Worm (Caenorhabditis elegans) whole organism, dauer: Measurements from ENCODE around the gene C01G10.9.

Source experiments
- unc-62 ChIP-seq: sonication (generic microtip); optimal IDR thresholded peaks from 2 replicates; lab custom pipeline; 2017; ENCODE audit warnings: missing biosample characterization, missing genetic modification reagents, missing genetic modification characterization

Gene C01G10.9

DNA sequence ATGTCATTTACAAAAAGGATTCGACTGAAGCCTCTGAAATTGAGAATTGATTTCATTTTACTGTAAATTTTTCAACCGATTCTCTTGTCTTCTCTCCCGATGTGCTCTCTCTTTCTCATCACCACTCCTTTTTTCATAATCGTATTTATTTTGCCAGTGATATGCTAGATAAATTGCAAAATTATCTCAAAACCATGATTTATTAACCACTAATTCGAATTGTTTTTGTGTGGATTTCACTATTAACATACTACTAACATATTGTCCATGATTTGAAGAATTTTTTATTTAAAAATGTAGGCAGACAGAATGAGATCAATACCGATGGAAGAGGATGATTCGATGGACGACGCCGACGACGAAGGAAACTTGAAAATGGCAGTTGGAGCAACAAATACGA, 15.2 kb upstream of the C01G10.9 start, which contains the start of gene C25D7.10:
Gene C25D7.10, plus strand, starts transcription at position 301 of the 400 bp plus-strand sequence.
- no peak for TF ChIP-seq unc-62 (GFP tag; lab: Kevin White, UChicago)

DNA sequence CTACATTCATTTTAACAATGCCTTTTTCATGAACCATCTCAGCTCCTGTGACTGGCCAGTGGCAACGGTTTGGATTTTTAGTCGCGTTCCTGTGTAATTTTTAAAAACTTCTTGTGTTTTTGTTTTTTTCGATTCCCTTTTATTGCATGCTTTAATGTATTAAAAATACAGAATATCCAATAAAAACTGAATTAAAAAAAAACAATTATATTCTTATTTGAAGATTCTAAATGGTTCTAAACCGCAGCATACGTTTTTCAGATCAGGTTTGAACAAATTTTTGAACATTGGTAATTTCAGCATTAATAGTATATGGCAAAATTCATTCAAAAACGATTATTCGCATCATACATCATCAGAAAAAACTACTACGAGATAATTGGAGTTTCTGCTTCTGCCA, 14.0 kb upstream of the C01G10.9 start, which contains the start of gene dnj-3:
Gene dnj-3, plus strand, starts transcription at position 301 of the 400 bp plus-strand sequence.
- no peak for TF ChIP-seq unc-62 (GFP tag; lab: Kevin White, UChicago)

ce11 chrV:15069435-15069985, 12.8 kb upstream of the C01G10.9 start:
- no peak for TF ChIP-seq unc-62 (GFP tag; lab: Kevin White, UChicago)

ce11 chrV:15071015-15071810, 11.1 kb upstream of the C01G10.9 start, which contains the start of gene unc-76:
TSS of gene unc-76 (plus strand) at chrV:15071760.
- TF ChIP-seq unc-62 (GFP tag; lab: Kevin White, UChicago): no peak

DNA sequence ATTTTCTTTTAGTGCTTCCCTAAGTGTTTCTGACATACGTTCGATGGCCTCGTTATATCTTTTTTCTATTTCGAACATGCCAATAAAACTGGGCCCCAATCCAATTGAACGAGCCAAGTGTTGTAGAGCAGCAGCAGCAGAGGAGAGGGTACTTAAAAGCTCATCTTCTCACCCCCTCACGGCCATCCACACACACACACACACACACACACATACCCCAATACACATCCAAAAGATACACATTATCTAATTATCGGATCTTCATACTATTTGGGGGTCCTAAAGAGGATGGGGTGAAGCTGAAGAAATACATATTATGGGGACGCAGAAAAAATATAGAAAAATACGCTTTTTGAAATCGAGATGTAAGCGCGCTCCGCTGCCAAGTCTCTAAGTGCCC, 9.6 kb upstream of the C01G10.9 start:
- no peak for TF ChIP-seq unc-62 (GFP tag; lab: Kevin White, UChicago)

DNA sequence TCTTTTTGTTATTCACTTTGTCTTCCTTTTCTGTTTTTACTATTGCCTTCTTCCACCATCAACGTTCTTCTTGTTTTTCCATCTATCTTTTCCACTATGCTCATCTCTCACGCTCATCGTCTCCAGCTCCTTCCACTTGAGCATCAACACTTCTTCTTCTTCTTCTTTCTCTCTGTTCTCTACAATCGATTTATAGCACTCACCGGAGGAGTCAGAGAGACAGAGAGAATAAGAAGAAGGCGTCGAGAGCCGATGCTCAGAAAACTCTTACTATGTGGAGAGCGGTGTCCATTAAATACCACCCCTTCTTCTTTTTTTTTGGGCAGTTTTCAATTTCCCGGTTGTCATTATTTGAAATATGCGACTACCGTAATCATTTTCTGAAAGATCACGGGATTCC, 7.4 kb upstream of the C01G10.9 start:
- TF ChIP-seq unc-62 (GFP tag; lab: Kevin White, UChicago): no peak

ce11 chrV:15078560-15078959, 3.8 kb upstream of the C01G10.9 start:
- TF ChIP-seq unc-62 (GFP tag; lab: Kevin White, UChicago): no peak

DNA sequence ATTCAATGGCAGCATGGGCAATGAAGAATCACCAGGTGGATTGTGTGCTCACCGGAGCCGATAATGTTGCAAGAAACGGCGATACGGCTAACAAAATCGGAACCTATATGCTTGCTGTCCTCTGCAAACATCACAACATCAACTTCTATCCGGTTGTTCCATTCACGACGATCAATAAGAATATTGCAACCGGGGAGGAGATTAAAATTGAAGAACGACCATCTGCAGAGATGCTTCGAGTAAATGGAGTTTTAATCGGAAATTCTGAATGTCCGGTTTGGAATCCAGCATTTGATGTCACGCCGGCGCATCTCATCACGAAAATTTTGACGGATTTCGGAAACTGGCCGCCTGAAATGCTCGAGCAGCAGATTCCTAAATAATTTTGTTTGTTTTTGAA, 1.3 kb downstream of the C01G10.9 start:
- no peak for TF ChIP-seq unc-62 (GFP tag; lab: Kevin White, UChicago)

ce11 chrV:15085335-15085800, 3.0 kb downstream of the C01G10.9 start, which contains the start of the genes ahsa-1 and C01G10.7:
TSS of gene ahsa-1 (minus strand) at chrV:15085385.
TSS of gene C01G10.7 (plus strand) at chrV:15085747.
- TF ChIP-seq unc-62 (GFP tag; lab: Kevin White, UChicago): no peak

DNA sequence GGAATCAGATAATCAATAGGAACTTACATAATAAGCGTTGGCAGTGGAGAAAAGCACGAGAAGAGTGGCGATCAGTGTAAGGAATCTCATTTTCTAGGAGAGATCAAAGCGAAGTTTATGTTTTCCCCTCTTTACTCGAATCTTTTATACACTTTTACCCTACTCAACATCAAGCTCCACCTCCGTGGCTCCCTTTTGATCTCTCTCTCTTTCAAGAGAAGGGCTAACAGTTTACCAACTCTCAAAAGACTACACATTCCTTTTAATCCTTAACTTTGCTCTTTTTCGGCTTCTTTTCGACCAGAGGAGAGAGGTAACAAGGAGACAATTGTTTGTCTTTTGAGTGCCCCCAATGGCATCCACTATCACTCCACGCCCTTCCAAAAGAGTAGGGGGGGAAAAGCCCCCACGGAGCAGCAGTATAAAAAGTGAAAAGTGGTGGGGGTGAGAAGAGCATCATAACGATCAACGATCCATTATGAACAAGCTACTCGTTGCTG, 4.9 kb downstream of the C01G10.9 start, which contains the start of the genes C01G10.15 and C01G10.6:
Gene C01G10.15, minus strand, starts transcription at position 101 of the 500 bp plus-strand sequence.
Gene C01G10.6, plus strand, starts transcription at position 450 of the 500 bp plus-strand sequence.
- no peak for TF ChIP-seq unc-62 (GFP tag; lab: Kevin White, UChicago)

DNA sequence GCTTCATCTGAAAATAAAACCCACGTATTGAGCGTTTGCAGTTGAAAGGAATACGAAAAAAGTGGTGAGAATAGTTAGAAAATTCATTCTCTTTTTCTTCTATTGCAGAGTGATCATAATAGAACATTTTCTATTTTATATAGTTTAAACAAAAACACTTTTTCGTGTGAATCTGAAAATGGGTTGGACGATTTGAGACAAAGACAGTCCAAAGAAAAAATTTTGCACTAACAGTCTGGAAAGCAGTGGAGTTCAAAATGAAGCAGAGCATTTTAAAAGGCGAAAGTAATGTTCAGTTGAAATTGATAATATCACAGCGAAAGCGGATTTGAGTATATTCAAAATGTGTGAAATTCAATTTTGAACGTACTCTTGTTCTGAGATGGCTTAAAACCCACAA, 6.3 kb downstream of the C01G10.9 start, which contains the start of gene C01G10.18:
Gene C01G10.18, minus strand, starts transcription at position 101 of the 400 bp plus-strand sequence.
- no peak for TF ChIP-seq unc-62 (GFP tag; lab: Kevin White, UChicago)

ce11 chrV:15089438-15089837, 7.1 kb downstream of the C01G10.9 start, which contains the start of the genes C01G10.5 and C01G10.4:
TSS of gene C01G10.5 (minus strand) at chrV:15089538.
TSS of gene C01G10.4 (plus strand) at chrV:15089740.
- TF ChIP-seq unc-62 (GFP tag; lab: Kevin White, UChicago): no peak

DNA sequence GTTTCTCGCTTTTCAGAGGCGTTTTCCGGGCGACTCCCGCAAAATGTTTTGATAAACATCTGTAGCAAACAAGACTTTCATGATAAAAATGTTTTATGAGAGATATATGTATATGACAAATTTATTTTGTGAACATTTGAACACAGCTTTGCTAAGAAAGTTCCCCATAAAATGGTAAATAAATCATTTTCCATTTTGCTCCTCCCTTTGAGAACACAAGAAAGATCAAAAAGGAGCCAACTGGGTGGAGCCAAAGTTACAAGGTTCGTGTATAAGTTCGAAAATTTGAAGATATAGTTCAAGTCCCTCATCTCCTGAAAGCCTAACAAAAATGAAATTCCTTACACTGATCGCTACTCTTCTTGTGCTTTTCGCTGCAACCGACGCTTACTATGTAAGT, 8.1 kb downstream of the C01G10.9 start, which contains the start of gene C01G10.17:
Gene C01G10.17, plus strand, starts transcription at position 301 of the 400 bp plus-strand sequence.
- no peak for TF ChIP-seq unc-62 (GFP tag; lab: Kevin White, UChicago)

ce11 chrV:15092666-15093065, 10.3 kb downstream of the C01G10.9 start, which contains the start of gene txt-12:
TSS of gene txt-12 (plus strand) at chrV:15092966.
- TF ChIP-seq unc-62 (GFP tag; lab: Kevin White, UChicago): no peak

DNA sequence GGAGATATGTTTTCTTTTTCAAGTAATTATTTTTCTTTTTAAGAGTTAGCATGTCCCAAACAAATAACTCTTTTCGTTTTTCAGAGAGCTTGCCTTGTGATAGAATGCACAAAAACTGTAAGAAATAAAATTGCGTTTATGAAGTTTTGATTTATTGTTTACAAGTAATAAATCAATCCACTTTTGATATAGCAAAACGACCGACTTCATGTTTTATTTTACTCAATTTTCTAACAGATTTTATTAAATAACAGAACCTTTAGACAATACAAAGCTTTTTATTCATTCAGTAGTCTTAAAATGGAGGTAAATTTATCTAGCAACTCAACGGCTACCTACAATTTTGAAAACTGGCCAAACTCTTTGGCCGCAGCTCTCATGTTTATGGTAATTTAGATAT, 12.4 kb downstream of the C01G10.9 start, which contains the start of gene srx-78:
Gene srx-78, plus strand, starts transcription at position 301 of the 400 bp plus-strand sequence.
- no peak for TF ChIP-seq unc-62 (GFP tag; lab: Kevin White, UChicago)
